Fruit fly (Drosophila melanogaster) whole organism, embryonic: Measurements from ENCODE around the gene Lon.

Experiments
- ATbp ChIP-seq: fragments of 200-800 bp; sonication (Bioruptor generic); optimal IDR thresholded peaks from 2 replicates; lab custom pipeline; 2017; ENCODE audit warnings: missing biosample characterization, mild to moderate bottlenecking, missing genetic modification characterization, missing genetic modification reagents
- Atf3 ChIP-seq: fragments of 200-800 bp; sonication (Bioruptor generic); optimal IDR thresholded peaks from 3 replicates; lab custom pipeline; 2016; ENCODE audit warnings: missing biosample characterization, missing genetic modification characterization
- Atf6 ChIP-seq: fragments of 200-800 bp; sonication (Bioruptor generic); IDR thresholded peaks from 2 replicates; pipeline ENCODE4 v1.3.6; 2022; ENCODE audit warnings: missing biosample characterization, missing genetic modification characterization
- CG10321 ChIP-seq: fragments of 200-800 bp; sonication (Bioruptor generic); IDR thresholded peaks from 2 replicates; pipeline ENCODE4 v1.3.6; 2022; ENCODE audit warnings: missing biosample characterization, missing genetic modification characterization
- CG10543 ChIP-seq: fragments of 200-800 bp; sonication (Bioruptor generic); optimal IDR thresholded peaks from 3 replicates; lab custom pipeline; 2017; ENCODE audit warnings: missing biosample characterization, mild to moderate bottlenecking, missing genetic modification characterization, moderate library complexity
- CG11696 ChIP-seq: fragments of 200-800 bp; sonication (Bioruptor generic); IDR thresholded peaks from 2 replicates; pipeline ENCODE4 v1.3.6; 2022; ENCODE audit warnings: missing biosample characterization, missing genetic modification characterization
- CG12104 ChIP-seq: fragments of 200-800 bp; sonication (Bioruptor generic); optimal IDR thresholded peaks from 3 replicates; lab custom pipeline; 2016; ENCODE audit warnings: missing biosample characterization, missing genetic modification characterization
- CG12155 ChIP-seq: fragments of 200-800 bp; sonication (Bioruptor generic); optimal IDR thresholded peaks from 3 replicates; lab custom pipeline; 2016; ENCODE audit warnings: missing biosample characterization, missing genetic modification characterization
- CG12236 ChIP-seq: fragments of 200-800 bp; sonication (Bioruptor generic); optimal IDR thresholded peaks from 2 replicates; lab custom pipeline; 2016; ENCODE audit warnings: missing biosample characterization, missing genetic modification characterization
- CG12744 ChIP-seq: fragments of 200-800 bp; sonication (Bioruptor generic); optimal IDR thresholded peaks from 2 replicates; lab custom pipeline; 2016; ENCODE audit warnings: missing biosample characterization, missing genetic modification characterization
- CG14710 ChIP-seq: fragments of 200-800 bp; sonication (Bioruptor generic); optimal IDR thresholded peaks from 3 replicates; lab custom pipeline; 2019; ENCODE audit warnings: missing biosample characterization, mild to moderate bottlenecking, missing genetic modification characterization, moderate library complexity
- CG15514 ChIP-seq: fragments of 200-800 bp; sonication (Bioruptor generic); optimal IDR thresholded peaks from 3 replicates; lab custom pipeline; 2017; ENCODE audit warnings: missing biosample characterization, missing genetic modification characterization, mild to moderate bottlenecking, moderate library complexity, missing genetic modification reagents
- CG17361 ChIP-seq: fragments of 200-800 bp; sonication (Bioruptor generic); IDR thresholded peaks from 3 replicates; pipeline ENCODE4 v1.3.6; 2022; ENCODE audit warnings: missing biosample characterization, missing genetic modification characterization
- CG18262 ChIP-seq: fragments of 200-800 bp; optimal IDR thresholded peaks from 3 replicates; lab custom pipeline; 2019; ENCODE audit warnings: missing biosample characterization, mild to moderate bottlenecking, missing genetic modification characterization, moderate library complexity
- CG30020 ChIP-seq: fragments of 200-800 bp; optimal IDR thresholded peaks from 2 replicates; lab custom pipeline; 2019; ENCODE audit warnings: missing biosample characterization, mild to moderate bottlenecking, missing genetic modification characterization, moderate library complexity
- CG32532 ChIP-seq: fragments of 200-800 bp; sonication (Bioruptor generic); IDR thresholded peaks from 2 replicates; pipeline ENCODE4 v1.3.6; 2022; ENCODE audit warnings: missing biosample characterization, missing genetic modification characterization
- CG34422 ChIP-seq: fragments of 200-800 bp; sonication (Bioruptor generic); IDR thresholded peaks from 3 replicates; pipeline ENCODE4 v1.3.6; 2022; ENCODE audit warnings: missing biosample characterization, missing genetic modification characterization
- CG3726 ChIP-seq: fragments of 200-800 bp; sonication (Bioruptor generic); IDR thresholded peaks from 3 replicates; pipeline ENCODE4, ENCODE4 v1.3.6; 2022; ENCODE audit warnings: missing biosample characterization, missing genetic modification characterization
- CG3847 ChIP-seq: fragments of 200-800 bp; sonication (Bioruptor generic); IDR thresholded peaks from 2 replicates; pipeline ENCODE4 v1.3.6; 2022; ENCODE audit warnings: missing biosample characterization, missing genetic modification characterization
- CG4360 ChIP-seq: fragments of 200-800 bp; sonication (Bioruptor generic); IDR thresholded peaks from 2 replicates; pipeline ENCODE4 v1.3.6; 2022; ENCODE audit warnings: missing biosample characterization, missing genetic modification characterization
- CG6175 ChIP-seq: fragments of 200-800 bp; sonication (Bioruptor generic); IDR thresholded peaks from 3 replicates; pipeline ENCODE4 v1.3.6; 2022; ENCODE audit warnings: missing biosample characterization, missing genetic modification characterization
- CG6254 ChIP-seq: fragments of 200-800 bp; sonication (Bioruptor generic); optimal IDR thresholded peaks from 3 replicates; lab custom pipeline; 2017; ENCODE audit warnings: mild to moderate bottlenecking, missing biosample characterization, missing genetic modification reagents, missing genetic modification characterization
- CG7963 ChIP-seq: fragments of 200-800 bp; sonication (Bioruptor generic); IDR thresholded peaks from 3 replicates; pipeline ENCODE4 v1.3.6; 2022; ENCODE audit warnings: missing biosample characterization, missing genetic modification characterization; ENCODE audit not compliant: partially characterized antibody
- CG8924 ChIP-seq: fragments of 200-800 bp; optimal IDR thresholded peaks from 3 replicates; lab custom pipeline; 2019; ENCODE audit warnings: missing biosample characterization, mild to moderate bottlenecking, missing genetic modification characterization, moderate library complexity
- CG9727 ChIP-seq: fragments of 200-800 bp; sonication (Bioruptor generic); optimal IDR thresholded peaks from 3 replicates; lab custom pipeline; 2017; ENCODE audit warnings: missing biosample characterization, mild to moderate bottlenecking, missing genetic modification characterization
- CG9797 ChIP-seq: fragments of 200-800 bp; sonication (Bioruptor generic); optimal IDR thresholded peaks from 3 replicates; lab custom pipeline; 2018; ENCODE audit warnings: missing biosample characterization, mild to moderate bottlenecking, missing genetic modification characterization
- CG9817 ChIP-seq: fragments of 200-800 bp; sonication (Bioruptor generic); optimal IDR thresholded peaks from 2 replicates; lab custom pipeline; 2018; ENCODE audit warnings: missing biosample characterization, mild to moderate bottlenecking, missing genetic modification characterization, moderate library complexity
- CG9876 ChIP-seq: fragments of 200-800 bp; sonication (Bioruptor generic); optimal IDR thresholded peaks from 2 replicates; lab custom pipeline; 2016; ENCODE audit warnings: missing biosample characterization, missing genetic modification characterization
- CHES-1-like ChIP-seq: fragments of 200-800 bp; sonication (Bioruptor generic); optimal IDR thresholded peaks from 2 replicates; lab custom pipeline; 2016; ENCODE audit warnings: missing biosample characterization, missing genetic modification characterization
- D19A ChIP-seq: fragments of 200-800 bp; optimal IDR thresholded peaks from 3 replicates; lab custom pipeline; 2019; ENCODE audit warnings: missing biosample characterization, mild to moderate bottlenecking, missing genetic modification characterization, moderate library complexity
- Dll ChIP-seq: fragments of 200-800 bp; sonication (Bioruptor generic); IDR thresholded peaks from 4 replicates; pipeline ENCODE4 v1.3.6; 2022; ENCODE audit warnings: missing biosample characterization, missing genetic modification characterization; ENCODE audit not compliant: partially characterized antibody
- Doc3 ChIP-seq: fragments of 200-800 bp; sonication (Bioruptor generic); IDR thresholded peaks from 3 replicates; pipeline ENCODE4 v1.3.6; 2022; ENCODE audit warnings: missing biosample characterization, missing genetic modification characterization; ENCODE audit not compliant: partially characterized antibody
- Ets65A ChIP-seq: fragments of 200-800 bp; sonication (Bioruptor generic); peaks from one replicate; lab custom pipeline; 2016; ENCODE audit warnings: missing biosample characterization, missing genetic modification characterization
- NFAT ChIP-seq: fragments of 200-800 bp; sonication (Bioruptor generic); IDR thresholded peaks from 2 replicates; pipeline ENCODE4 v1.3.6; 2022; ENCODE audit warnings: missing biosample characterization, missing genetic modification characterization
- Sin3A ChIP-seq: fragments of >200 bp; optimal IDR thresholded peaks from 2 replicates; lab custom pipeline; 2018
- Sry-δ ChIP-seq: fragments of 200-800 bp; sonication (Bioruptor generic); optimal IDR thresholded peaks from 2 replicates; lab custom pipeline; 2016; ENCODE audit warnings: missing biosample characterization, missing genetic modification characterization
- Ssrp ChIP-seq: fragments of 200-800 bp; sonication (Bioruptor generic); optimal IDR thresholded peaks from 2 replicates; lab custom pipeline; 2018; ENCODE audit warnings: missing biosample characterization, mild to moderate bottlenecking, missing genetic modification characterization, moderate library complexity
- TFAM ChIP-seq: fragments of 200-800 bp; sonication (Bioruptor generic); optimal IDR thresholded peaks from 2 replicates; lab custom pipeline; 2017; ENCODE audit warnings: missing biosample characterization, missing genetic modification characterization, inconsistent platforms
- Tbp ChIP-seq: fragments of >200 bp; optimal IDR thresholded peaks from 2 replicates; lab custom pipeline; 2018; ENCODE audit warnings: missing biosample characterization, missing genetic modification characterization
- ac ChIP-seq: fragments of 200-800 bp; sonication (Bioruptor generic); optimal IDR thresholded peaks from 3 replicates; lab custom pipeline; 2017; ENCODE audit warnings: missing biosample characterization, mild to moderate bottlenecking, missing genetic modification characterization
- crc ChIP-seq: fragments of 200-800 bp; sonication (Bioruptor generic); optimal IDR thresholded peaks from 2 replicates; lab custom pipeline; 2016; ENCODE audit warnings: missing biosample characterization, missing genetic modification characterization
- ewg ChIP-seq: fragments of 200-800 bp; sonication (Bioruptor generic); optimal IDR thresholded peaks from 3 replicates; lab custom pipeline; 2017; ENCODE audit warnings: mild to moderate bottlenecking, missing biosample characterization, missing genetic modification reagents, missing genetic modification characterization
- gro ChIP-seq: fragments of 200-800 bp; sonication (Bioruptor generic); optimal IDR thresholded peaks from 2 replicates; lab custom pipeline; 2016; ENCODE audit warnings: missing biosample characterization, missing genetic modification characterization
- gsb-n ChIP-seq: fragments of 200-800 bp; sonication (Bioruptor generic); optimal IDR thresholded peaks from 3 replicates; lab custom pipeline; 2018; ENCODE audit warnings: missing biosample characterization, mild to moderate bottlenecking, missing genetic modification characterization
- her ChIP-seq: fragments of 200-800 bp; sonication (Bioruptor generic); optimal IDR thresholded peaks from 2 replicates; lab custom pipeline; 2016; ENCODE audit warnings: missing biosample characterization, missing genetic modification characterization
- jumu ChIP-seq: fragments of 200-800 bp; sonication (Bioruptor generic); optimal IDR thresholded peaks from 3 replicates; lab custom pipeline; 2016; ENCODE audit warnings: missing biosample characterization, missing genetic modification characterization
- knrl ChIP-seq: fragments of 200-800 bp; sonication (Bioruptor generic); IDR thresholded peaks from 3 replicates; pipeline ENCODE4 v1.3.6; 2022; ENCODE audit warnings: missing biosample characterization, missing genetic modification characterization; ENCODE audit not compliant: partially characterized antibody
- pnt ChIP-seq: fragments of 200-800 bp; sonication (Bioruptor generic); optimal IDR thresholded peaks from 3 replicates; lab custom pipeline; 2016; ENCODE audit warnings: missing biosample characterization, missing genetic modification characterization
- sd ChIP-seq: fragments of 200-800 bp; sonication (Bioruptor generic); optimal IDR thresholded peaks from 3 replicates; lab custom pipeline; 2018; ENCODE audit warnings: missing biosample characterization, mild to moderate bottlenecking, missing genetic modification characterization, moderate library complexity
- tna ChIP-seq: fragments of 200-800 bp; sonication (Bioruptor generic); IDR thresholded peaks from 2 replicates; pipeline ENCODE4 v1.3.6; 2022; ENCODE audit warnings: missing biosample characterization, missing genetic modification characterization; ENCODE audit not compliant: partially characterized antibody
- trem ChIP-seq: fragments of 200-800 bp; optimal IDR thresholded peaks from 3 replicates; lab custom pipeline; 2019; ENCODE audit warnings: missing biosample characterization, mild to moderate bottlenecking, missing genetic modification characterization, moderate library complexity
- unc-4 ChIP-seq: fragments of 200-800 bp; sonication (Bioruptor generic); IDR thresholded peaks from 2 replicates; pipeline ENCODE4 v1.3.6; 2022; ENCODE audit warnings: missing biosample characterization, missing genetic modification characterization; ENCODE audit not compliant: partially characterized antibody

Gene Lon

dm6 chr3L:19575650-19576049 is 36.3 kb downstream of the Lon start (continued):
- TF ChIP-seq CG11696 (GFP tag; lab: Robert Waterston, UW) (no peak), CG9727 (peak; percentile 24), Atf6 (GFP tag; lab: Robert Waterston, UW) (no peak), Sin3A (lab: Kevin White, UChicago) (no peak), Tbp (no peak), knrl (GFP tag; lab: Robert Waterston, UW) (no peak), CG9797 (GFP tag; lab: Kevin White, UChicago) (no peak), CG30020 (tag; lab: Kevin White, UChicago) (no peak), Ets65A (GFP tag; lab: Kevin White, UChicago) (no peak), ATbp (GFP tag; lab: Kevin White, UChicago) (peak; percentile 81), CG3726 (GFP tag; lab: Robert Waterston, UW) (no peak), CG12104 (GFP tag; lab: Kevin White, UChicago) (no peak), CHES-1-like (GFP tag; lab: Kevin White, UChicago) (no peak), CG14710 (tag; lab: Kevin White, UChicago) (peak; percentile 21), unc-4 (GFP tag; lab: Robert Waterston, UW) (no peak), CG4360 (GFP tag; lab: Robert Waterston, UW) (no peak), CG7963 (no peak), TFAM (GFP tag; lab: Kevin White, UChicago) (no peak), Atf3 (GFP tag; lab: Kevin White, UChicago) (no peak), CG34422 (GFP tag; lab: Robert Waterston, UW) (no peak), CG17361 (GFP tag; lab: Robert Waterston, UW) (0 out of 3 replicates have a peak, but pooled peaks have one; percentile 14), CG15514 (no peak), Sry-δ (GFP tag; lab: Kevin White, UChicago) (no peak), CG10543 (GFP tag; lab: Kevin White, UChicago) (peak; percentile 75), gro (GFP tag; lab: Kevin White, UChicago) (no peak), CG12236 (GFP tag; lab: Kevin White, UChicago) (no peak), sd (tag; lab: Kevin White, UChicago) (peak; percentile 64), ewg (no peak), CG3847 (GFP tag; lab: Robert Waterston, UW) (no peak), CG12744 (GFP tag; lab: Kevin White, UChicago) (no peak), CG18262 (peak; percentile 30), CG9876 (no peak), CG6175 (GFP tag; lab: Robert Waterston, UW) (no peak), jumu (GFP tag; lab: Kevin White, UChicago) (no peak), gsb-n (tag; lab: Kevin White, UChicago) (peak; percentile 77), NFAT (GFP tag; lab: Robert Waterston, UW) (no peak), CG9817 (no peak), Doc3 (GFP tag; lab: Robert Waterston, UW) (no peak), her (GFP tag; lab: Kevin White, UChicago) (no peak), CG32532 (GFP tag; lab: Robert Waterston, UW) (no peak), crc (GFP tag; lab: Kevin White, UChicago) (no peak), pnt (GFP tag; lab: Kevin White, UChicago) (no peak), CG8924 (tag; lab: Kevin White, UChicago) (peak; percentile 21), ac (GFP tag; lab: Kevin White, UChicago) (peak; percentile 12), CG10321 (GFP tag; lab: Robert Waterston, UW) (no peak), CG12155 (GFP tag; lab: Kevin White, UChicago) (no peak), Ssrp (tag; lab: Kevin White, UChicago) (no peak), tna (no peak), trem (tag; lab: Kevin White, UChicago) (no peak), D19A (tag; lab: Kevin White, UChicago) (peak; percentile 8), Dll (GFP tag; lab: Robert Waterston, UW) (no peak), CG6254 (GFP tag; lab: Kevin White, UChicago) (peak; percentile 41)
